Worm (Caenorhabditis elegans): ENCODE results near the gene svh-5.

DNA sequence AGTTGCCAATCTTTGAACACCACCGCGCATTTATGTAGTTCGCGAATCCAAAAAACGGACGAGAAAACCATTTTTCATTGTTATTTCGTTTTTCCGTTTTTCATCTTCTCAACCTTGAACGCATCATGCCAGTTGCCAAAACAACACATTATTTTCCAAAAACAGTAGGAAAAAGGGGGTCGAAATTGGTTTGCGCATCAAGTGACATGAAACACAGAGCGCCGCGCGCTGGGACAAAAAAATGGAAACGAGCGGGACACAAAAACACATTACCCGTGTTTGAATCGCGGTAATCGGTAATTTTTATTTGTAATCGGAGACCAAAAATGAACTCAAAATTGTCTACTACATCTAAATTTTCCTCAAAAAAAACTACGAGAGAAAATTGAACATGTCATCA lies 41.2 kb downstream of the svh-5 start:
- TF ChIP-seq mep-1 (tag; optimal IDR thresholded peaks at IDR 0.05) (no peak), nhr-12 (tag; optimal IDR thresholded peaks at IDR 0.05) (no peak), nhr-76 (tag; optimal IDR thresholded peaks at IDR 0.05) (no peak), lin-32 (GFP tag; optimal IDR thresholded peaks at IDR 0.05) (no peak), ztf-11 (tag; optimal IDR thresholded peaks at IDR 0.05) (no peak), unc-120 (tag; optimal IDR thresholded peaks at IDR 0.05; ENCODE audit: poor library complexity, severe bottlenecking) (no peak), mab-5 (tag; optimal IDR thresholded peaks at IDR 0.05) (no peak), nhr-237 (tag; optimal IDR thresholded peaks at IDR 0.05) (no peak), unc-62 (GFP tag; optimal IDR thresholded peaks at IDR 0.05) (no peak), mls-2 (tag; optimal IDR thresholded peaks at IDR 0.05) (no peak)

Measured in whole organism, mixed stage, embryonic.